Fruit fly (Drosophila melanogaster): Measurements from ENCODE around the gene bou.

Gene bou

DNA sequence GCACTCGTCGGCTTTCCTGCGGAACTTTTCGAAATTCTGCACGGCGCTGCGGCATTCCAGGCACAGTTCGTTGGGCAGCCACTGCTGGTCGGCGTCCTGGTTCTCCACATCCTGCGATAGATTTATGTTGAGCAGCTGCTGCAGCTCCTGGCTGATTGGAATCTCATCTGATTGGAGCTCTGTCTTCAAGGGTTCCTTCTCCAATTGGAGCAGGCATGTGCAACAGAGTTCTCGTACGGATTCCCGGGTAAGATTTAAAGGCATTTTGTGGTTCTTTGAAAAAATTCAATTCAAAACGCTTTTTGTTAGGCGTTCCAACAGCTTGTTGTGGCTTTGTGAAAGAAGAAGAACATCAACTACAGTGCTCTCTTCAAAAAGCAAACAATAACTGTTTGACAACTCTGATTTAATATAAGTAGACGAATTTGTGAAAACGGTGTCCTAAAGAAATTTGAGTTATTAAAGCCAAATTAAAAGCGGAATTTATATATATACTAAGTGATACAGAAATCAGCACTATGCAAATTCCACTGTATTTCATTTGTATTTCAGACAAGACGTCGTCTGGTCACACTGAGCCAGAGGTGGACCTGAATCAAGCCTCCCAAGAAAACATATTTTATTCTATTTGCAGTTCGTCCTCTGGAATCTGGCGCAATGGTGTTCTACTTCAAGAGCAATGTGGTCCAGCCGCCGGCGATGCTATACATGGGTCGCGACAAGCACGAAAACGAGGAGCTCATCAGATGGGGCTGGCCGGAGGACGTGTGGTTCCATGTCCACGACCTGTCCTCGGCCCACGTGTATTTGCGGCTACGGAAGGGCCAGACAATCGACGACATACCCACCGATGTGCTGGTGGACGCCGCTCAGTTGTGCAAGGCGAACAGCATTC, 27.3 kb downstream of the bou start, which contains the start of the genes CG3032 and CG4593 (continued):
- TF ChIP-seq CG5180 (GFP tag; optimal IDR thresholded peaks at IDR 0.05) = no peak
- TF ChIP-seq CG11504 (tag; optimal IDR thresholded peaks at IDR 0.05) = peak; percentile 75
- TF ChIP-seq repo (GFP tag; optimal IDR thresholded peaks at IDR 0.05) = no peak
- no peak for TF ChIP-seq eve (GFP tag; optimal IDR thresholded peaks at IDR 0.05)
- no peak for TF ChIP-seq corto (GFP tag; optimal IDR thresholded peaks at IDR 0.05)
- peak; percentile 90 for TF ChIP-seq Mrtf (GFP tag; IDR thresholded peaks at IDR 0.05)
- peak; percentile 37 for TF ChIP-seq B-H2 (GFP tag; optimal IDR thresholded peaks at IDR 0.05)
- TF ChIP-seq stwl (tag; optimal IDR thresholded peaks at IDR 0.05) = peak; percentile 41
- TF ChIP-seq chinmo (GFP tag; IDR thresholded peaks at IDR 0.05; ENCODE audit: partially characterized antibody) = no peak
- TF ChIP-seq CG13894 (tag; optimal IDR thresholded peaks at IDR 0.05) = peak; percentile 60
- no peak for TF ChIP-seq CG10274 (GFP tag; optimal IDR thresholded peaks at IDR 0.05)
- no peak for TF ChIP-seq odd (GFP tag; optimal IDR thresholded peaks at IDR 0.05)
- no peak for TF ChIP-seq pfk (GFP tag; optimal IDR thresholded peaks at IDR 0.05)
- no peak for TF ChIP-seq CG10565 (GFP tag; optimal IDR thresholded peaks at IDR 0.05)
- TF ChIP-seq kay (GFP tag; optimal IDR thresholded peaks at IDR 0.05) = peak; percentile 53
- no peak for TF ChIP-seq lov (optimal IDR thresholded peaks at IDR 0.05)
- peak; percentile 68; the same call in 2 of the 3 replicates for TF ChIP-seq lov (GFP tag; IDR thresholded peaks at IDR 0.05)
- TF ChIP-seq CG31441 (GFP tag; IDR thresholded peaks at IDR 0.05) = peak; percentile 81
- no peak for TF ChIP-seq h (optimal IDR thresholded peaks at IDR 0.05)
- peak; percentile 60 for TF ChIP-seq pzg (GFP tag; optimal IDR thresholded peaks at IDR 0.05)
- peak; percentile 36 for TF ChIP-seq CG10462 (GFP tag; optimal IDR thresholded peaks at IDR 0.05)
- peak; percentile 85 for TF ChIP-seq CG12155 (GFP tag; optimal IDR thresholded peaks at IDR 0.05)
- TF ChIP-seq HLH54F (GFP tag; optimal IDR thresholded peaks at IDR 0.05) = peak; percentile 77
- TF ChIP-seq ttk (GFP tag; IDR thresholded peaks at IDR 0.05) = peak; percentile 80
- no peak for TF ChIP-seq Elba2 (GFP tag; optimal IDR thresholded peaks at IDR 0.05)
- peak; percentile 47 for TF ChIP-seq Sox100B (GFP tag; optimal IDR thresholded peaks at IDR 0.05)
- peak; percentile 77 for TF ChIP-seq Hr3 (GFP tag; optimal IDR thresholded peaks at IDR 0.05)
- peak; percentile 73 for TF ChIP-seq CG16815 (GFP tag; optimal IDR thresholded peaks at IDR 0.05)
- TF ChIP-seq CG18011 (GFP tag; optimal IDR thresholded peaks at IDR 0.05) = peak; percentile 79
- peak; percentile 77; the same call in 1 of the 2 replicates for TF ChIP-seq Nf-YA (GFP tag; IDR thresholded peaks at IDR 0.05)
- peak; percentile 48 for TF ChIP-seq tup (GFP tag; optimal IDR thresholded peaks at IDR 0.05)
- TF ChIP-seq CG30431 (GFP tag; optimal IDR thresholded peaks at IDR 0.05) = peak; percentile 61
- peak; percentile 60 for TF ChIP-seq dmrt11E (tag; optimal IDR thresholded peaks at IDR 0.05)
- peak; percentile 67 for TF ChIP-seq Blimp-1 (GFP tag; optimal IDR thresholded peaks at IDR 0.05)
- no peak; the same call in 1 of the 2 replicates for TF ChIP-seq Lim3 (GFP tag; IDR thresholded peaks at IDR 0.05)
- TF ChIP-seq CG11093 (GFP tag; IDR thresholded peaks at IDR 0.05) = peak; percentile 87
- TF ChIP-seq Hmr (GFP tag; optimal IDR thresholded peaks at IDR 0.05) = peak; percentile 86
- TF ChIP-seq CG3847 (GFP tag; IDR thresholded peaks at IDR 0.05) = peak; percentile 82
- peak; percentile 56 for TF ChIP-seq vfl (GFP tag; optimal IDR thresholded peaks at IDR 0.05)
- peak; percentile 66 for TF ChIP-seq CG1647 (GFP tag; optimal IDR thresholded peaks at IDR 0.05)
- peak; percentile 84 for TF ChIP-seq H15 (GFP tag; IDR thresholded peaks at IDR 0.05)
- peak; percentile 38 for TF ChIP-seq Dref (GFP tag; IDR thresholded peaks at IDR 0.05)
- TF ChIP-seq Dad (GFP tag; optimal IDR thresholded peaks at IDR 0.05) = peak; percentile 33
- peak; percentile 28; the same call in 1 of the 3 replicates for TF ChIP-seq knrl (GFP tag; IDR thresholded peaks at IDR 0.05; ENCODE audit: partially characterized antibody)
- TF ChIP-seq CG4404 (GFP tag; IDR thresholded peaks at IDR 0.05) = peak; percentile 76
- TF ChIP-seq CG2889 (GFP tag; IDR thresholded peaks at IDR 0.05) = peak; percentile 87
- peak; percentile 74 for TF ChIP-seq CG1602 (GFP tag; optimal IDR thresholded peaks at IDR 0.05)
- TF ChIP-seq CG10654 (GFP tag; optimal IDR thresholded peaks at IDR 0.05) = peak; percentile 69
- TF ChIP-seq CG10321 (GFP tag; IDR thresholded peaks at IDR 0.05) = 0 out of 2 replicates have a peak, but pooled peaks have one; percentile 49
